Worm (Caenorhabditis elegans) whole organism, L1 larva: ENCODE data around the gene Y38H6C.8.
A peak's percentile ranks its signal among the peaks of the same experiment; 100 is the strongest.

Experiments
- C04F5.9 ChIP-seq: sonication (generic microtip); optimal IDR thresholded peaks from 2 replicates; lab custom pipeline; 2016; ENCODE audit warnings: missing genetic modification characterization, missing compliant biosample characterization
- C16A3.4 ChIP-seq: fragments of 150-350 bp; optimal IDR thresholded peaks from 2 replicates; lab custom pipeline; 2014; ENCODE audit warnings: missing biosample characterization, missing genetic modification characterization
- F16B12.6 ChIP-seq: fragments of 150-350 bp; optimal IDR thresholded peaks from 2 replicates; lab custom pipeline; 2014; ENCODE audit warnings: missing biosample characterization, missing genetic modification characterization
- Y116A8C.19 ChIP-seq: sonication (generic microtip); optimal IDR thresholded peaks from 2 replicates; lab custom pipeline; 2016; ENCODE audit warnings: missing compliant biosample characterization, missing genetic modification characterization, borderline replicate concordance
- alr-1 ChIP-seq: fragments of 200-800 bp; sonication (Bioruptor generic); optimal IDR thresholded peaks from 2 replicates; lab custom pipeline; 2018; ENCODE audit warnings: borderline replicate concordance, mild to moderate bottlenecking, missing genetic modification characterization, missing compliant biosample characterization
- blmp-1 ChIP-seq: fragments of 150-350 bp; optimal IDR thresholded peaks from 2 replicates; lab custom pipeline; 2014; ENCODE audit warnings: missing biosample characterization, missing genetic modification characterization
- ceh-82 ChIP-seq, 3 experiments: fragments of 150-350 bp in 1 of 3; sonication (generic microtip) in 2 of 3; optimal IDR thresholded peaks; 2 replicates each; lab custom pipeline; 2014 to 2017; ENCODE audit warnings: missing biosample characterization in 3 of 3, missing genetic modification characterization in 3 of 3
- ceh-88 ChIP-seq: fragments of 200-800 bp; sonication (Bioruptor generic); IDR thresholded peaks from 2 replicates; pipeline ENCODE4 v1.3.6; 2022; ENCODE audit warnings: missing genetic modification characterization, missing compliant biosample characterization
- dpl-1 ChIP-seq, 3 experiments: fragments of 150-350 bp in 2 of 3; sonication (generic microtip) in 1 of 3; optimal IDR thresholded peaks; 2 replicates each; lab custom pipeline; 2014 to 2017; ENCODE audit warnings: missing biosample characterization in 3 of 3, missing genetic modification characterization in 3 of 3, missing genetic modification reagents in 3 of 3
- efl-1 ChIP-seq, 4 experiments: fragments of 150-350 bp; optimal IDR thresholded peaks in 3 of 4; peaks in 1 of 4; 1 replicate in 1 of 4; 2 replicates in 3 of 4; lab custom pipeline; 2014; ENCODE audit warnings: missing biosample characterization in 2 of 4, missing genetic modification characterization in 2 of 4, missing genetic modification reagents in 2 of 4
- elt-2 ChIP-seq: sonication (generic microtip); optimal IDR thresholded peaks from 2 replicates; lab custom pipeline; 2016; ENCODE audit warnings: missing genetic modification characterization, mild to moderate bottlenecking, inconsistent platforms, missing compliant biosample characterization, missing genetic modification reagents
- fkh-10 ChIP-seq: sonication (generic microtip); optimal IDR thresholded peaks from 2 replicates; lab custom pipeline; 2017; ENCODE audit warnings: missing biosample characterization, missing genetic modification reagents, missing genetic modification characterization
- fkh-4 ChIP-seq: sonication (generic microtip); optimal IDR thresholded peaks from 2 replicates; lab custom pipeline; 2016; ENCODE audit warnings: missing compliant biosample characterization, missing genetic modification characterization, borderline replicate concordance
- fkh-8 ChIP-seq: sonication (generic microtip); optimal IDR thresholded peaks from 2 replicates; lab custom pipeline; 2016; ENCODE audit warnings: mild to moderate bottlenecking, missing genetic modification characterization, missing compliant biosample characterization
- isw-1 ChIP-seq: fragments of 200-800 bp; sonication (Bioruptor generic); IDR thresholded peaks from 2 replicates; pipeline ENCODE4 v1.3.6; 2022; ENCODE audit warnings: missing genetic modification characterization, missing compliant biosample characterization
- jun-1 ChIP-seq: fragments of 150-350 bp; optimal IDR thresholded peaks from 2 replicates; lab custom pipeline; 2014; ENCODE audit warnings: missing biosample characterization, missing genetic modification reagents, missing genetic modification characterization
- lin-13 ChIP-seq: fragments of 150-350 bp; optimal IDR thresholded peaks from 2 replicates; lab custom pipeline; 2014; ENCODE audit warnings: missing biosample characterization, missing genetic modification reagents, missing genetic modification characterization
- lin-15B ChIP-seq: fragments of 150-350 bp; sonication (generic microtip); optimal IDR thresholded peaks from 3 replicates; lab custom pipeline; 2014; ENCODE audit warnings: missing biosample characterization, missing genetic modification characterization
- lin-35 ChIP-seq, 2 experiments: fragments of 150-350 bp; optimal IDR thresholded peaks; 2 replicates each; lab custom pipeline; 2014; ENCODE audit warnings: missing biosample characterization in 2 of 2, missing genetic modification characterization in 2 of 2, missing genetic modification reagents in 2 of 2
- lir-3 ChIP-seq: sonication (generic microtip); optimal IDR thresholded peaks from 2 replicates; lab custom pipeline; 2016; ENCODE audit warnings: mild to moderate bottlenecking, missing genetic modification characterization, moderate library complexity, missing compliant biosample characterization; ENCODE audit not compliant: poor library complexity
- lsy-2 ChIP-seq, 2 experiments: fragments of 150-350 bp; optimal IDR thresholded peaks; 2 replicates each; lab custom pipeline; 2014; ENCODE audit warnings: missing biosample characterization in 2 of 2, missing genetic modification characterization in 2 of 2
- mep-1 ChIP-seq: fragments of 150-350 bp; optimal IDR thresholded peaks from 2 replicates; lab custom pipeline; 2014; ENCODE audit warnings: missing biosample characterization, missing genetic modification characterization
- nhr-12 ChIP-seq: sonication (generic microtip); optimal IDR thresholded peaks from 2 replicates; lab custom pipeline; 2017; ENCODE audit warnings: missing biosample characterization, missing genetic modification characterization
- nhr-20 ChIP-seq: sonication (generic microtip); optimal IDR thresholded peaks from 2 replicates; lab custom pipeline; 2016; ENCODE audit warnings: mild to moderate bottlenecking, missing genetic modification characterization, missing compliant biosample characterization
- nhr-47 ChIP-seq: sonication (generic microtip); optimal IDR thresholded peaks from 2 replicates; lab custom pipeline; 2016; ENCODE audit warnings: mild to moderate bottlenecking, missing genetic modification characterization, moderate library complexity, missing compliant biosample characterization
- nhr-71 ChIP-seq: sonication (generic microtip); optimal IDR thresholded peaks from 2 replicates; lab custom pipeline; 2016; ENCODE audit warnings: mild to moderate bottlenecking, missing genetic modification characterization, moderate library complexity, missing compliant biosample characterization
- nhr-85 ChIP-seq: sonication (generic microtip); peaks from one replicate; lab custom pipeline; 2016; ENCODE audit warnings: missing genetic modification characterization, inconsistent platforms, missing compliant biosample characterization
- nhr-90 ChIP-seq: sonication (generic microtip); optimal IDR thresholded peaks from 2 replicates; lab custom pipeline; 2016; ENCODE audit warnings: mild to moderate bottlenecking, missing genetic modification characterization, missing compliant biosample characterization; ENCODE audit not compliant: poor library complexity
- pax-3 ChIP-seq: fragments of 200-800 bp; sonication (Bioruptor generic); optimal IDR thresholded peaks from 2 replicates; lab custom pipeline; 2018; ENCODE audit warnings: mild to moderate bottlenecking, missing genetic modification characterization, moderate library complexity, missing compliant biosample characterization
- skn-1 ChIP-seq: fragments of 150-350 bp; optimal IDR thresholded peaks from 2 replicates; lab custom pipeline; 2014; ENCODE audit warnings: missing biosample characterization, missing genetic modification characterization
- snu-23 ChIP-seq: sonication (generic microtip); optimal IDR thresholded peaks from 2 replicates; lab custom pipeline; 2016; ENCODE audit warnings: missing genetic modification characterization, missing compliant biosample characterization
- tbx-2 ChIP-seq: sonication (generic microtip); optimal IDR thresholded peaks from 2 replicates; lab custom pipeline; 2016; ENCODE audit warnings: missing genetic modification characterization, missing compliant biosample characterization
- unc-62 ChIP-seq: fragments of 150-350 bp; optimal IDR thresholded peaks from 2 replicates; lab custom pipeline; 2014; ENCODE audit warnings: missing biosample characterization, missing genetic modification reagents, missing genetic modification characterization
- unc-86 ChIP-seq: sonication (generic microtip); optimal IDR thresholded peaks from 2 replicates; lab custom pipeline; 2016; ENCODE audit warnings: missing genetic modification characterization, missing compliant biosample characterization
- xbp-1 ChIP-seq: sonication (generic microtip); optimal IDR thresholded peaks from 2 replicates; lab custom pipeline; 2016; ENCODE audit warnings: missing genetic modification characterization, missing compliant biosample characterization
- zag-1 ChIP-seq: fragments of 150-350 bp; optimal IDR thresholded peaks from 2 replicates; lab custom pipeline; 2014; ENCODE audit warnings: missing biosample characterization, missing genetic modification characterization
- ztf-11 ChIP-seq, 2 experiments: sonication (generic microtip); optimal IDR thresholded peaks; 2 replicates each; lab custom pipeline; 2016 to 2017; ENCODE audit warnings: missing genetic modification characterization in 2 of 2, missing biosample characterization in 1 of 2, missing compliant biosample characterization in 1 of 2

The Y38H6C.8 gene

ce11 chrV:20527493-20527892 lies 13.7 kb downstream of the Y38H6C.8 start, which contains the start of gene Y38H6C.13:
Gene Y38H6C.13, plus strand, starts transcription at chrV:20527793.
- no peak for TF ChIP-seq zag-1
- peak; percentile 3 for TF ChIP-seq fkh-8 (tag; lab: Kevin White, UChicago)

ce11 chrV:20534072-20534471 lies 20.3 kb downstream of the Y38H6C.8 start, which contains the start of gene famh-161:
Gene famh-161, minus strand, starts transcription at chrV:20534172.
- TF ChIP-seq lir-3 (tag; lab: Kevin White, UChicago) (no peak), fkh-8 (tag; lab: Kevin White, UChicago) (peak; percentile 12)

- no peak for TF ChIP-seq fkh-10 (GFP tag; lab: Kevin White, UChicago)
Observed at ce11 chrV:20536208-20536607, 22.4 kb downstream of the Y38H6C.8 start, which contains the start of gene Y38H6C.15. Gene Y38H6C.15, minus strand, starts transcription at chrV:20536308.

ce11 chrV:20539055-20539454 lies 25.3 kb downstream of the Y38H6C.8 start, which contains the start of gene Y38H6C.16:
Gene Y38H6C.16, minus strand, starts transcription at chrV:20539347.
- TF ChIP-seq nhr-85 (tag; lab: Kevin White, UChicago) (peak; percentile 73), lin-35 (GFP tag; optimal IDR thresholded peaks at IDR 0.05; lab: Kevin White, UChicago) (peak in 1 of 2 experiments; percentile 20), isw-1 (no peak), xbp-1 (peak; percentile 14), unc-86 (no peak), ceh-88 (GFP tag; lab: Robert Waterston, UW) (no peak), efl-1 (optimal IDR thresholded peaks at IDR 0.05; lab: Kevin White, UChicago) (peak; percentile 12 to 19), efl-1 (GFP tag; optimal IDR thresholded peaks at IDR 0.05 in 1 of 2; lab: Kevin White, UChicago) (peak in 1 of 2 experiments; percentile 83), unc-62 (GFP tag; lab: Kevin White, UChicago) (no peak), dpl-1 (GFP tag; optimal IDR thresholded peaks at IDR 0.05; lab: Kevin White, UChicago) (peak in 1 of 3 experiments; percentile 25), mep-1 (peak; percentile 25), nhr-47 (tag; lab: Kevin White, UChicago) (peak; percentile 13), snu-23 (GFP tag; lab: Kevin White, UChicago) (peak; percentile 21), alr-1 (tag; lab: Kevin White, UChicago) (no peak), lsy-2 (tag; optimal IDR thresholded peaks at IDR 0.05; lab: Kevin White, UChicago) (peak in 1 of 2 experiments; percentile 19), F16B12.6 (tag; lab: Kevin White, UChicago) (peak; percentile 16), blmp-1 (peak; percentile 67)

- no peak for TF ChIP-seq alr-1 (tag; lab: Kevin White, UChicago)
- TF ChIP-seq lin-15B (tag; lab: Kevin White, UChicago), result no peak
- no peak for TF ChIP-seq fkh-4
- TF ChIP-seq pax-3 (tag; lab: Kevin White, UChicago), result no peak
- TF ChIP-seq C16A3.4 (tag; lab: Kevin White, UChicago), result no peak
- TF ChIP-seq lin-35 (GFP tag; optimal IDR thresholded peaks at IDR 0.05; lab: Kevin White, UChicago), result no peak
Observed at ce11 chrV:20544092-20544491, 30.3 kb downstream of the Y38H6C.8 start, which contains the start of gene slc-36.3. Gene slc-36.3, minus strand, starts transcription at chrV:20544192.

ce11 chrV:20544610-20545009 lies 30.8 kb downstream of the Y38H6C.8 start:
- TF ChIP-seq tbx-2 (tag; lab: Kevin White, UChicago) (no peak), lin-13 (GFP tag; lab: Kevin White, UChicago) (no peak), Y116A8C.19 (tag; lab: Kevin White, UChicago) (no peak), nhr-20 (peak; percentile 6), unc-86 (peak; percentile 19), nhr-71 (tag; lab: Kevin White, UChicago) (peak; percentile 27), elt-2 (tag; lab: Kevin White, UChicago) (peak; percentile 53), nhr-90 (tag; lab: Kevin White, UChicago) (no peak), ztf-11 (tag; optimal IDR thresholded peaks at IDR 0.05; lab: Kevin White, UChicago) (no peak), ceh-82 (tag; optimal IDR thresholded peaks at IDR 0.05; lab: Kevin White, UChicago) (no peak), skn-1 (tag; lab: Kevin White, UChicago) (peak; percentile 22), blmp-1 (no peak), jun-1 (tag; lab: Kevin White, UChicago) (no peak), C04F5.9 (tag; lab: Kevin White, UChicago) (no peak), nhr-12 (tag; lab: Kevin White, UChicago) (no peak), lin-35 (GFP tag; optimal IDR thresholded peaks at IDR 0.05; lab: Kevin White, UChicago) (peak in 1 of 2 experiments; percentile 28)
